Worm (Caenorhabditis elegans): Measurements from ENCODE around the gene cec-5.

cec-5 gene

ce11 chrIV:7543662-7544061 lies 36.2 kb downstream of the cec-5 start:
- TF ChIP-seq mef-2 (tag; optimal IDR thresholded peaks at IDR 0.05) (no peak), mab-9 (GFP tag; IDR thresholded peaks at IDR 0.05) (0 out of 2 replicates have a peak, but pooled peaks have one; percentile 3)

ce11 chrIV:7542485-7543001 lies 37.4 kb downstream of the cec-5 start, which contains the start of gene R05G6.10:
TSS of gene R05G6.10 (minus strand) at chrIV:7542535.
- TF ChIP-seq lin-14 (GFP tag; optimal IDR thresholded peaks at IDR 0.05), result peak; percentile 49
- TF ChIP-seq isw-1 (GFP tag; IDR thresholded peaks at IDR 0.05), result no peak

- TF ChIP-seq swsn-7 (tag; optimal IDR thresholded peaks at IDR 0.05) (no peak), hlh-4 (tag; optimal IDR thresholded peaks at IDR 0.05) (peak; percentile 44), lin-39 (tag; optimal IDR thresholded peaks at IDR 0.05) (no peak)
Observed at ce11 chrIV:7532360-7532759, 47.6 kb downstream of the cec-5 start, which contains the start of gene R05G6.1. TSS of gene R05G6.1 (plus strand) at chrIV:7532660.

ce11 chrIV:7530226-7531070 lies 49.5 kb downstream of the cec-5 start:
- no peak for TF ChIP-seq nhr-12 (tag; optimal IDR thresholded peaks at IDR 0.05)
- TF ChIP-seq ceh-88 (GFP tag; IDR thresholded peaks at IDR 0.05), result no peak
- no peak for TF ChIP-seq ama-1 (optimal IDR thresholded peaks at IDR 0.05)
- TF ChIP-seq mab-9 (GFP tag; IDR thresholded peaks at IDR 0.05), result no peak
- TF ChIP-seq ceh-90 (tag; optimal IDR thresholded peaks at IDR 0.05), result no peak
- peak in 1 of 2 experiments; percentile 44 for TF ChIP-seq lsy-2 (tag; optimal IDR thresholded peaks at IDR 0.05)
- peak; percentile 87 for TF ChIP-seq blmp-1 (tag; optimal IDR thresholded peaks at IDR 0.05)
- TF ChIP-seq lin-13 (GFP tag; optimal IDR thresholded peaks at IDR 0.05), result no peak
- TF ChIP-seq zip-4 (GFP tag; optimal IDR thresholded peaks at IDR 0.05), result no peak
- peak; percentile 30 for TF ChIP-seq nhr-20 (tag; optimal IDR thresholded peaks at IDR 0.05)
- peak; percentile 79 for TF ChIP-seq lin-14 (GFP tag; optimal IDR thresholded peaks at IDR 0.05)
- no peak for TF ChIP-seq nhr-77 (tag; optimal IDR thresholded peaks at IDR 0.05)
- TF ChIP-seq snu-23 (GFP tag; optimal IDR thresholded peaks at IDR 0.05), result peak; percentile 56
- TF ChIP-seq fkh-10 (GFP tag; optimal IDR thresholded peaks at IDR 0.05), result no peak
- peak; percentile 87 for TF ChIP-seq nhr-85 (tag)
- no peak for TF ChIP-seq pax-3 (tag; optimal IDR thresholded peaks at IDR 0.05)
- TF ChIP-seq pqm-1 (tag; optimal IDR thresholded peaks at IDR 0.05), result no peak
- no peak for TF ChIP-seq rnt-1 (tag; optimal IDR thresholded peaks at IDR 0.05)
- peak; percentile 34 for TF ChIP-seq nhr-71 (tag; optimal IDR thresholded peaks at IDR 0.05)
- TF ChIP-seq alr-1 (tag; optimal IDR thresholded peaks at IDR 0.05; ENCODE audit: borderline replicate concordance), result no peak
- TF ChIP-seq zag-1 (tag; optimal IDR thresholded peaks at IDR 0.05), result no peak
- peak; percentile 26 for TF ChIP-seq mep-1 (tag; optimal IDR thresholded peaks at IDR 0.05)
- TF ChIP-seq nhr-84 (tag; optimal IDR thresholded peaks at IDR 0.05), result no peak
- no peak for TF ChIP-seq efl-1 (optimal IDR thresholded peaks at IDR 0.05)
- TF ChIP-seq efl-1 (GFP tag; optimal IDR thresholded peaks at IDR 0.05 in 1 of 2), result peak in 1 of 2 experiments; percentile 1
- TF ChIP-seq ztf-11 (tag; optimal IDR thresholded peaks at IDR 0.05), result no peak
- TF ChIP-seq C34B4.2 (tag; optimal IDR thresholded peaks at IDR 0.05), result no peak
- TF ChIP-seq dsc-1 (tag; optimal IDR thresholded peaks at IDR 0.05), result peak; percentile 40
- peak in 3 of 6 experiments; percentile 2 to 59 (median 12) for TF ChIP-seq elt-3 (tag; optimal IDR thresholded peaks at IDR 0.05)
- peak in 1 of 2 experiments; percentile 4 for TF ChIP-seq mdl-1 (tag; optimal IDR thresholded peaks at IDR 0.05)
